Worm (Caenorhabditis elegans): Measurements from ENCODE around the gene F55C5.10.
A peak's percentile ranks its signal among the peaks of the same experiment; 100 is the strongest.

The F55C5.10 gene

DNA sequence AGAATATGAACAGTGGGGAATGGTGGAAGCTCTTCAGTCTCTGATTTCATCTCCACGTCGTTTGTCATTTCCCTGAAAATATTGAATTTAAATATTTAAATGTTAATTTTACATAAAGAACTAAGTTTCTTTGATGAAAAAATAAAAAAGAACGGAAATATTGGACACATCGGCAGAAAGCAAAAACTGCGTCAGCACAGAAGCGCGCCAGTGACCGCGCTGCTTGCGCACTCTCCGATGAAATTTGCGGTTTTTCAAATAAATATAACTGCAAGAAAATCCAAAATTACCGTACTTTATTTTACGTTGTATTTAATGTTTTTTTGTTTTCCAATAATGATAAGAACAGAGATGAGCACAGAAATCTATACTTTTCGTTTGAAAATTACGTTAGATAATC lies 8.3 kb downstream of the F55C5.10 start, which contains the start of the genes srpa-68 and srh-16 (continued):
- TF ChIP-seq pqm-1 (tag; optimal IDR thresholded peaks at IDR 0.05) (peak; percentile 28), rbr-2 (tag; optimal IDR thresholded peaks at IDR 0.05) (peak; percentile 89), Y105C5A.15 (GFP tag; IDR thresholded peaks at IDR 0.05) (no peak), madf-9 (GFP tag; conservative IDR thresholded peaks at IDR 0.05) (no peak)

DNA sequence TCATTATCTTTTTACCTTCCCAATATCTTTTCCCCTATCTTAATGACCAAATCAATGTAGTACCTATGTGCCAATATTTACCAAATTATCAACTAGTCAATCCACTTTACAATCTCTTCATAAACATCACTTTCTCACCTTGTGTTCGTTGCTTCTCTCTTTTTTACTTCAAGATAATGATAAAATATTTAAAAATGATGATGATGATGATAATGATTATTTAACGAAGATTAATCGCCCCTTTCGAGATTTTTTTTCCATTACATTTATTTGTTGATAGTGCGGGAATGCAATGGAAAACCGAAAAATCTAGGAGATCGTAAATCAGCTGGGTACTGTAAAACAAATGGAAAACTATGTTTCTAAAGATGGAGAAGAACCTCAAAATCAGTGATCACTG lies 10.8 kb downstream of the F55C5.10 start:
- no peak for TF ChIP-seq ceh-82 (tag; optimal IDR thresholded peaks at IDR 0.05)
- no peak for TF ChIP-seq mxl-2 (GFP tag; conservative IDR thresholded peaks at IDR 0.05)
- TF ChIP-seq ceh-20 (GFP tag; IDR thresholded peaks at IDR 0.05) = peak; percentile 34; the same call in 1 of the 2 replicates
- TF ChIP-seq unc-62 (GFP tag; optimal IDR thresholded peaks at IDR 0.05 in 1 of 2) = peak in 1 of 2 experiments; percentile 79
- TF ChIP-seq unc-62 (tag; optimal IDR thresholded peaks at IDR 0.05) = no peak
- TF ChIP-seq tra-1 (GFP tag; IDR thresholded peaks at IDR 0.05) = 0 out of 2 replicates have a peak, but pooled peaks have one; percentile 26
- no peak for TF ChIP-seq T20F7.1 (GFP tag; optimal IDR thresholded peaks at IDR 0.05)
- peak; percentile 32 for TF ChIP-seq nhr-28 (tag; optimal IDR thresholded peaks at IDR 0.05)

DNA sequence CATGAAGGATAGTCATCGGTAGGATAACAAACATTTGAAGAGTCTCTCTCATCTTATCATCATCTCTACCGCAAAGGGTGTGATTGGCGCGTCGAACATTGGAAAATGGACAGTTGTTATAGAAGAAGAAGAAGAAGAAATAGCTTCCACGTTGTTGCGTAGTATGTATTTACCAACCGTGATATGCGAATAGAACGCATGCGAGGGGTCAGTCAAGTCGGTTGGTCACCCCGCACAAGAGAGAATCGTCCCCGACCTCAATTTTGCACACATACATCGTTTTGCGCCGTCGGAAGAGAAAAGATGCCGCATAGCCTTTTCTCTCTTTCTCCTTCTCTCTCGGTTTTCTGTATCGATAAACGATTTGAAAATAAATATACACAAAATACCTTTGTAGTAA lies 11.7 kb downstream of the F55C5.10 start:
- TF ChIP-seq mdl-1 (tag; optimal IDR thresholded peaks at IDR 0.05) = peak in 1 of 2 experiments; percentile 39
- TF ChIP-seq vab-7 (GFP tag; IDR thresholded peaks at IDR 0.05) = no peak
- peak; percentile 44 for TF ChIP-seq nhr-28 (tag; optimal IDR thresholded peaks at IDR 0.05)
- peak; percentile 47 for TF ChIP-seq mxl-3 (GFP tag; optimal IDR thresholded peaks at IDR 0.05)
- TF ChIP-seq unc-62 (GFP tag; optimal IDR thresholded peaks at IDR 0.05 in 1 of 2) = peak in 1 of 2 experiments; percentile 93
- no peak for TF ChIP-seq unc-62 (tag; optimal IDR thresholded peaks at IDR 0.05)
- TF ChIP-seq rbr-2 (tag; optimal IDR thresholded peaks at IDR 0.05) = no peak
- TF ChIP-seq gei-8 (GFP tag; optimal IDR thresholded peaks at IDR 0.05) = no peak
- peak; percentile 8 for TF ChIP-seq hlh-11 (tag; optimal IDR thresholded peaks at IDR 0.05)
- no peak for TF ChIP-seq hif-1 (tag; optimal IDR thresholded peaks at IDR 0.05)

DNA sequence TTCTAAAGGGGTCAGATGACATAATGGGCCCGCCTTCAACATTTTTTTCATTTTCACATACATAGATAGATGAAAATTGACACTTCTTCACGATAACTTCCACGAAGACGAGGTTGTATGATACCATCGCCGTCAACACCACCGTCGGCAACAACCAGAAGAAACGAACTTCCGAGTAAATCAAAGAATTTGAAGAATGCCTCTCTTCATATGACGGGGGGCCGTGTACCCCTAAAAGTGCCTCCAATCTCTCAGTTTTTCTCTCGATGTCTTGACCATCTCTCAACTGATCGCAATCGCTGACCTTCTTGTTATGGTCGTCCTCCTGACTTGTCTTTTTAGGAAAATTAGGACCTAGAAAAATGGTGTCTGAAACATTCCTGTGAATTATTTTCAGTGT lies 12.2 kb downstream of the F55C5.10 start:
- TF ChIP-seq ceh-82 (tag; optimal IDR thresholded peaks at IDR 0.05) = no peak
- TF ChIP-seq dpl-1 (GFP tag; optimal IDR thresholded peaks at IDR 0.05) = no peak
- no peak for TF ChIP-seq nhr-102 (tag; optimal IDR thresholded peaks at IDR 0.05)
- no peak for TF ChIP-seq egl-43 (GFP tag; IDR thresholded peaks at IDR 0.05)
- TF ChIP-seq F44E2.7 (GFP tag; IDR thresholded peaks at IDR 0.05) = no peak
- TF ChIP-seq lir-3 (tag; optimal IDR thresholded peaks at IDR 0.05) = no peak
- no peak for TF ChIP-seq mdt-29 (GFP tag; IDR thresholded peaks at IDR 0.05)
- no peak for TF ChIP-seq daf-19 (GFP tag; conservative IDR thresholded peaks at IDR 0.05)
- no peak for TF ChIP-seq nhr-25 (tag; optimal IDR thresholded peaks at IDR 0.05; ENCODE audit: borderline replicate concordance, insufficient read depth)
- TF ChIP-seq nhr-41 (GFP tag; IDR thresholded peaks at IDR 0.05) = no peak
- no peak for TF ChIP-seq F26F4.8 (GFP tag; conservative IDR thresholded peaks at IDR 0.05)
- no peak for TF ChIP-seq ZK546.5 (tag; optimal IDR thresholded peaks at IDR 0.05)
- no peak for TF ChIP-seq sdz-12 (GFP tag; optimal IDR thresholded peaks at IDR 0.05)

DNA sequence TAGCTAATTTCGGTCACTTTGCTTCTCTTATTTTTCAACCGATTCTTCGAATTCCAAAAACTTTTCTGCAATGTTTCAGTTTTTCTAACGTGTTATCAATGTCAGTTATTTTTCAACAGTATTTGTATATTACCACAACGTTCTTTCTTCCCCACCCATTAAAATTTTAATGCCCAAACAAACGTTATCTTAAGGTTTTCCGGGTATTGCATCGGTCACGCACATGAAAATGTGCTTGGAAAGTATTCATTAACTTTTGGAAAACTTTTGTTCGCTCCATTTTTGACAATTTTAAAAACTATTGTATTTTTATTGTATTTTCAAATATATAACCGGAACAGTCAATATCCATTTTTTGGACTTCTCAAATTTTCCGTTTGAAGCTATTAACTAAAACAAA lies 12.8 kb downstream of the F55C5.10 start:
- TF ChIP-seq pqm-1 (tag; optimal IDR thresholded peaks at IDR 0.05) (peak; percentile 51), dve-1 (tag; optimal IDR thresholded peaks at IDR 0.05; ENCODE audit: insufficient read depth) (peak; percentile 22), ZK546.5 (tag; optimal IDR thresholded peaks at IDR 0.05) (no peak), saeg-2 (GFP tag; IDR thresholded peaks at IDR 0.05) (no peak), pha-4 (GFP tag; IDR thresholded peaks at IDR 0.05) (no peak), pha-4 (tag; optimal IDR thresholded peaks at IDR 0.05) (no peak), R02D3.7 (tag; optimal IDR thresholded peaks at IDR 0.05) (no peak), aly-2 (tag; optimal IDR thresholded peaks at IDR 0.05) (no peak), daf-16 (GFP tag; optimal IDR thresholded peaks at IDR 0.05) (no peak), daf-16 (tag; optimal IDR thresholded peaks at IDR 0.05) (peak; percentile 43), dmd-6 (GFP tag; IDR thresholded peaks at IDR 0.05) (0 out of 2 replicates have a peak, but pooled peaks have one; percentile 25), dmd-9 (GFP tag; IDR thresholded peaks at IDR 0.05) (no peak), nhr-102 (tag; optimal IDR thresholded peaks at IDR 0.05) (no peak), unc-62 (GFP tag; optimal IDR thresholded peaks at IDR 0.05 in 1 of 2) (no peak), unc-62 (tag; optimal IDR thresholded peaks at IDR 0.05) (no peak), nhr-77 (tag; optimal IDR thresholded peaks at IDR 0.05) (peak; percentile 18), lin-1 (GFP tag; IDR thresholded peaks at IDR 0.05) (no peak), mes-2 (tag; optimal IDR thresholded peaks at IDR 0.05; ENCODE audit: poor library complexity, severe bottlenecking) (no peak), skn-1 (tag; optimal IDR thresholded peaks at IDR 0.05) (no peak), Y105C5A.15 (GFP tag; IDR thresholded peaks at IDR 0.05) (no peak)
